Fruit fly (Drosophila melanogaster): ENCODE measurements around the gene yellow-h.
A peak's percentile ranks its signal among the peaks of the same experiment; 100 is the strongest.

The yellow-h gene

DNA sequence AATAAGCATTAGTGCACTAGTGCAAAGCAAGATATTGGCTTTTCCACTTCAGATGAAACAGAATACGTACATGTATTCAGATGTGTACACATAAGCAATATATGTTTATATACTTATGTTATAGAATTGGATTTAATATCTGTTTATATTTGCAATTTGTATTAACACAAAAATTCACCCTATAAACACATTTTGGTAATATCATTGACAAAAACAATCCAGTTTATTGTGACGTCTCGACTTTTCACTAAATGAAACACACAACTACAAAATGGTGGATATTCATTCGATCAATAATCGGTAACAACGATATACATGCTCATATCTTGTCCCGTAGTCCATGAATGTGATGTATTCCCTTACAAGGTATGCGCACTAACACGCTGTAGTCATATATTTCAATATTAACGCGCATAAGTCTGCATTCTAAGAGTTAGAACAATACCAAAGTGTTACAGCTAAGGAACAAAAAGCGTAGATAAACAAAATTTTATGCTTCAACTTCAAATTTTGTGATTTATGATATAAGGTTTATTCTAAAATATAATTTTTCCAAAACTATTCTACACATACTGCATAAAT is 22.0 kb upstream of the yellow-h start, which contains the start of gene CG31998 (continued):
- no peak for TF ChIP-seq al (GFP tag; IDR thresholded peaks at IDR 0.05)
- TF ChIP-seq CG31365 (tag; optimal IDR thresholded peaks at IDR 0.05), result no peak
- TF ChIP-seq CG9727 (GFP tag; optimal IDR thresholded peaks at IDR 0.05), result no peak
- TF ChIP-seq Spps (tag; optimal IDR thresholded peaks at IDR 0.05), result no peak
- TF ChIP-seq CG14710 (tag; optimal IDR thresholded peaks at IDR 0.05), result no peak
- TF ChIP-seq org-1 (GFP tag; optimal IDR thresholded peaks at IDR 0.05), result no peak
- no peak for TF ChIP-seq CG33557 (GFP tag; optimal IDR thresholded peaks at IDR 0.05)
- TF ChIP-seq Hr3 (GFP tag; optimal IDR thresholded peaks at IDR 0.05), result no peak
- TF ChIP-seq vvl (GFP tag; IDR thresholded peaks at IDR 0.05), result no peak
- no peak for TF ChIP-seq CG10543 (GFP tag; optimal IDR thresholded peaks at IDR 0.05)
- TF ChIP-seq CG14014 (GFP tag; IDR thresholded peaks at IDR 0.05), result no peak
- no peak for TF ChIP-seq HLH3B (GFP tag; IDR thresholded peaks at IDR 0.05)
- no peak for TF ChIP-seq GATAe (GFP tag; conservative IDR thresholded peaks at IDR 0.05)
- peak; percentile 14 for TF ChIP-seq CG33213 (GFP tag; optimal IDR thresholded peaks at IDR 0.05)
- TF ChIP-seq tll (GFP tag; optimal IDR thresholded peaks at IDR 0.05), result peak in 1 of 2 experiments; percentile 43
- TF ChIP-seq scrt (GFP tag; optimal IDR thresholded peaks at IDR 0.05), result no peak
- TF ChIP-seq schlank (tag; optimal IDR thresholded peaks at IDR 0.05), result no peak
- no peak for TF ChIP-seq Sin3A (optimal IDR thresholded peaks at IDR 0.05)
- TF ChIP-seq eve (GFP tag; optimal IDR thresholded peaks at IDR 0.05), result no peak
- no peak for TF ChIP-seq Mrtf (GFP tag; IDR thresholded peaks at IDR 0.05)
- no peak for TF ChIP-seq Chrac-16 (GFP tag; optimal IDR thresholded peaks at IDR 0.05)
- no peak for TF ChIP-seq CG7839 (tag; optimal IDR thresholded peaks at IDR 0.05)
- no peak for TF ChIP-seq caup (GFP tag; optimal IDR thresholded peaks at IDR 0.05; ENCODE audit: severe bottlenecking)
- TF ChIP-seq NfI (GFP tag; optimal IDR thresholded peaks at IDR 0.05), result no peak
- TF ChIP-seq E2f1 (GFP tag; IDR thresholded peaks at IDR 0.05), result no peak
- TF ChIP-seq pfk (GFP tag; optimal IDR thresholded peaks at IDR 0.05), result peak; percentile 88
- TF ChIP-seq ato (GFP tag; IDR thresholded peaks at IDR 0.05; ENCODE audit: partially characterized antibody), result no peak
- peak; percentile 23 for TF ChIP-seq CG13624 (GFP tag; optimal IDR thresholded peaks at IDR 0.05)
- no peak for TF ChIP-seq CG12219 (GFP tag; optimal IDR thresholded peaks at IDR 0.05)
- TF ChIP-seq Dfd (GFP tag; optimal IDR thresholded peaks at IDR 0.05), result peak in 1 of 2 experiments; percentile 59
- TF ChIP-seq fu2 (GFP tag; optimal IDR thresholded peaks at IDR 0.05), result no peak
- peak in 1 of 3 experiments; percentile 76 for TF ChIP-seq lola (GFP tag; optimal IDR thresholded peaks at IDR 0.05)
- no peak for TF ChIP-seq da (GFP tag; optimal IDR thresholded peaks at IDR 0.05)
- no peak for TF ChIP-seq Aef1 (GFP tag; IDR thresholded peaks at IDR 0.05)
- TF ChIP-seq stwl (tag; optimal IDR thresholded peaks at IDR 0.05), result no peak
- TF ChIP-seq zfh2 (GFP tag; optimal IDR thresholded peaks at IDR 0.05), result peak; percentile 19
- TF ChIP-seq sob (GFP tag; IDR thresholded peaks at IDR 0.05), result no peak
- TF ChIP-seq NK7.1 (GFP tag; optimal IDR thresholded peaks at IDR 0.05), result no peak
- no peak for TF ChIP-seq CG2120 (GFP tag; optimal IDR thresholded peaks at IDR 0.05)
- TF ChIP-seq HmgZ (tag; optimal IDR thresholded peaks at IDR 0.05), result peak; percentile 38
- TF ChIP-seq disco-r (GFP tag; optimal IDR thresholded peaks at IDR 0.05), result no peak
- no peak for TF ChIP-seq aop (GFP tag; IDR thresholded peaks at IDR 0.05)
- no peak for TF ChIP-seq CG18011 (GFP tag; optimal IDR thresholded peaks at IDR 0.05)
- no peak for TF ChIP-seq CTCF (GFP tag; optimal IDR thresholded peaks at IDR 0.05)
- TF ChIP-seq gsb (GFP tag; IDR thresholded peaks at IDR 0.05), result no peak
- no peak for TF ChIP-seq kah (GFP tag; optimal IDR thresholded peaks at IDR 0.05)
- no peak for TF ChIP-seq unpg (GFP tag; optimal IDR thresholded peaks at IDR 0.05)
- TF ChIP-seq rib (GFP tag; IDR thresholded peaks at IDR 0.05), result no peak
- no peak for TF ChIP-seq cato (GFP tag; optimal IDR thresholded peaks at IDR 0.05; ENCODE audit: borderline replicate concordance)
- TF ChIP-seq CG42726 (GFP tag; IDR thresholded peaks at IDR 0.05; ENCODE audit: partially characterized antibody), result no peak
- peak; percentile 90 for TF ChIP-seq Ets65A (GFP tag)
- no peak for TF ChIP-seq toy (GFP tag; IDR thresholded peaks at IDR 0.05)

All from whole organism, embryonic.